Fruit fly (Drosophila melanogaster) Kc167 (cell line): ENCODE measurements around the gene CG31949.

Source experiments
- Myc ChIP-seq: fragments of >200 bp; optimal IDR thresholded peaks from 2 replicates; lab custom pipeline; 2017; ENCODE audit warnings: missing external identifiers
- Sin3A ChIP-seq: fragments of >200 bp; optimal IDR thresholded peaks from 2 replicates; lab custom pipeline; 2018; ENCODE audit warnings: missing external identifiers
- h ChIP-seq: fragments of >200 bp; optimal IDR thresholded peaks from 3 replicates; lab custom pipeline; 2018; ENCODE audit warnings: missing external identifiers
- insv ChIP-seq: fragments of >200 bp; optimal IDR thresholded peaks from 3 replicates; lab custom pipeline; 2018; ENCODE audit warnings: missing external identifiers
- psq ChIP-seq: fragments of >200 bp; optimal IDR thresholded peaks from 2 replicates; lab custom pipeline; 2017; ENCODE audit warnings: missing external identifiers

dm6 chr2L:2287807-2288206 is 12.1 kb upstream of the CG31949 start, which contains the start of gene CG42658:
- TF ChIP-seq h, result no peak
- no peak for TF ChIP-seq psq (lab: Kevin White, UChicago)
- TF ChIP-seq Sin3A (lab: Kevin White, UChicago), result no peak
- TF ChIP-seq insv, result no peak
- no peak for TF ChIP-seq Myc
